Fruit fly (Drosophila melanogaster) whole organism, prepupa: Measurements from ENCODE around the gene CG5079.

Experiments used
- Blimp-1 ChIP-seq: fragments of 200-800 bp; sonication (Bioruptor generic); optimal IDR thresholded peaks from 3 replicates; lab custom pipeline; 2017; ENCODE audit warnings: missing biosample characterization, missing genetic modification characterization, mild to moderate bottlenecking, moderate library complexity, missing genetic modification reagents
- CG11294 ChIP-seq: fragments of 200-800 bp; sonication (Bioruptor generic); IDR thresholded peaks from 2 replicates; pipeline ENCODE4 v1.3.6; 2022; ENCODE audit warnings: missing biosample characterization, missing genetic modification characterization
- CG11762 ChIP-seq: fragments of 200-800 bp; sonication (Bioruptor generic); optimal IDR thresholded peaks from 3 replicates; lab custom pipeline; 2016; ENCODE audit warnings: missing biosample characterization, missing genetic modification characterization; ENCODE audit not compliant: insufficient read depth
- CG15336 ChIP-seq: fragments of 200-800 bp; sonication (Bioruptor generic); IDR thresholded peaks from 2 replicates; pipeline ENCODE4 v1.3.6; 2022; ENCODE audit warnings: missing biosample characterization, missing genetic modification characterization
- CG16779 ChIP-seq: fragments of 200-800 bp; sonication (Bioruptor generic); optimal IDR thresholded peaks from 3 replicates; lab custom pipeline; 2017; ENCODE audit warnings: missing biosample characterization, mild to moderate bottlenecking, missing genetic modification characterization
- CG31627 ChIP-seq: fragments of 200-800 bp; sonication (Bioruptor generic); optimal IDR thresholded peaks from 3 replicates; lab custom pipeline; 2016; ENCODE audit warnings: missing biosample characterization, missing genetic modification characterization
- CG32006 ChIP-seq: fragments of 200-800 bp; sonication (Bioruptor generic); optimal IDR thresholded peaks from 3 replicates; lab custom pipeline; 2017; ENCODE audit warnings: missing biosample characterization, mild to moderate bottlenecking, missing genetic modification characterization
- CG34406 ChIP-seq: fragments of 200-800 bp; sonication (Bioruptor generic); optimal IDR thresholded peaks from 3 replicates; lab custom pipeline; 2016; ENCODE audit warnings: missing biosample characterization, missing genetic modification characterization
- CG6792 ChIP-seq: fragments of 200-800 bp; sonication (Bioruptor generic); optimal IDR thresholded peaks from 3 replicates; lab custom pipeline; 2016; ENCODE audit warnings: missing biosample characterization, missing genetic modification characterization
- CG6854 ChIP-seq: fragments of 200-800 bp; sonication (Bioruptor generic); optimal IDR thresholded peaks from 2 replicates; lab custom pipeline; 2017; ENCODE audit warnings: missing biosample characterization, mild to moderate bottlenecking, missing genetic modification characterization
- CG8119 ChIP-seq: fragments of 200-800 bp; sonication (Bioruptor generic); IDR thresholded peaks from 3 replicates; pipeline ENCODE4 v1.3.6; 2022; ENCODE audit warnings: missing biosample characterization, missing genetic modification characterization
- CG8319 ChIP-seq: fragments of 200-800 bp; sonication (Bioruptor generic); optimal IDR thresholded peaks from 3 replicates; lab custom pipeline; 2016; ENCODE audit warnings: missing biosample characterization, missing genetic modification characterization
- CG9139 ChIP-seq: fragments of 200-800 bp; sonication (Bioruptor generic); optimal IDR thresholded peaks from 3 replicates; lab custom pipeline; 2017; ENCODE audit warnings: missing biosample characterization, mild to moderate bottlenecking, missing genetic modification characterization
- Eip78C ChIP-seq: fragments of 200-800 bp; sonication (Bioruptor generic); peaks from one replicate; lab custom pipeline; 2016; ENCODE audit warnings: missing biosample characterization, missing genetic modification characterization
- Eip93F ChIP-seq: fragments of 200-800 bp; sonication (Bioruptor generic); optimal IDR thresholded peaks from 2 replicates; lab custom pipeline; 2016; ENCODE audit warnings: missing biosample characterization, mild to moderate bottlenecking, missing genetic modification characterization
- Ets21C ChIP-seq: fragments of 200-800 bp; sonication (Bioruptor generic); optimal IDR thresholded peaks from 3 replicates; lab custom pipeline; 2016; ENCODE audit warnings: missing biosample characterization, missing genetic modification characterization
- Hr38 ChIP-seq: sonication (Bioruptor generic); optimal IDR thresholded peaks from 2 replicates; lab custom pipeline; 2016; ENCODE audit warnings: missing biosample characterization, missing genetic modification characterization
- Hr4 ChIP-seq: fragments of 200-800 bp; sonication (Bioruptor generic); optimal IDR thresholded peaks from 3 replicates; lab custom pipeline; 2016; ENCODE audit warnings: missing biosample characterization, missing genetic modification characterization
- Met ChIP-seq: fragments of 200-800 bp; sonication (Bioruptor generic); optimal IDR thresholded peaks from 3 replicates; lab custom pipeline; 2016; ENCODE audit warnings: missing biosample characterization, missing genetic modification characterization
- OdsH ChIP-seq: fragments of 200-800 bp; sonication (Bioruptor generic); optimal IDR thresholded peaks from 3 replicates; lab custom pipeline; 2016; ENCODE audit warnings: missing biosample characterization, missing genetic modification characterization
- Sox102F ChIP-seq: fragments of 200-800 bp; sonication (Bioruptor generic); optimal IDR thresholded peaks from 2 replicates; lab custom pipeline; 2016; ENCODE audit warnings: missing biosample characterization, mild to moderate bottlenecking, missing genetic modification characterization
- achi ChIP-seq: fragments of 200-800 bp; sonication (Bioruptor generic); optimal IDR thresholded peaks from 3 replicates; lab custom pipeline; 2016; ENCODE audit warnings: missing biosample characterization, missing genetic modification characterization
- fd59A ChIP-seq: fragments of 200-800 bp; sonication (Bioruptor generic); optimal IDR thresholded peaks from 2 replicates; lab custom pipeline; 2017; ENCODE audit warnings: missing biosample characterization, mild to moderate bottlenecking, missing genetic modification characterization, missing genetic modification reagents
- fd85E ChIP-seq: fragments of 200-800 bp; sonication (Bioruptor generic); optimal IDR thresholded peaks from 3 replicates; lab custom pipeline; 2016; ENCODE audit warnings: missing biosample characterization, missing genetic modification characterization
- fkh ChIP-seq: fragments of 200-800 bp; sonication (Bioruptor generic); optimal IDR thresholded peaks from 3 replicates; lab custom pipeline; 2017; ENCODE audit warnings: missing biosample characterization, mild to moderate bottlenecking, missing genetic modification characterization, moderate library complexity
- salr ChIP-seq, 2 experiments: fragments of 200-800 bp; sonication (Bioruptor generic); optimal IDR thresholded peaks; 3 replicates each; lab custom pipeline; 2016 to 2018; ENCODE audit warnings: missing biosample characterization in 2 of 2, missing genetic modification characterization in 2 of 2, mild to moderate bottlenecking in 1 of 2
- spab ChIP-seq: fragments of 200-800 bp; sonication (Bioruptor generic); optimal IDR thresholded peaks from 2 replicates; lab custom pipeline; 2017; ENCODE audit warnings: missing biosample characterization, mild to moderate bottlenecking, missing genetic modification characterization, missing genetic modification reagents
- ss ChIP-seq, 2 experiments: fragments of 200-800 bp; sonication (Bioruptor generic); optimal IDR thresholded peaks; 2 replicates in 1 of 2; 3 replicates in 1 of 2; lab custom pipeline; 2017 to 2018; ENCODE audit warnings: mild to moderate bottlenecking in 2 of 2, missing biosample characterization in 2 of 2, missing genetic modification characterization in 2 of 2, moderate library complexity in 1 of 2
- svp ChIP-seq: fragments of 200-800 bp; sonication (Bioruptor generic); peaks from one replicate; lab custom pipeline; 2016; ENCODE audit warnings: missing biosample characterization, missing genetic modification characterization

CG5079 gene

DNA sequence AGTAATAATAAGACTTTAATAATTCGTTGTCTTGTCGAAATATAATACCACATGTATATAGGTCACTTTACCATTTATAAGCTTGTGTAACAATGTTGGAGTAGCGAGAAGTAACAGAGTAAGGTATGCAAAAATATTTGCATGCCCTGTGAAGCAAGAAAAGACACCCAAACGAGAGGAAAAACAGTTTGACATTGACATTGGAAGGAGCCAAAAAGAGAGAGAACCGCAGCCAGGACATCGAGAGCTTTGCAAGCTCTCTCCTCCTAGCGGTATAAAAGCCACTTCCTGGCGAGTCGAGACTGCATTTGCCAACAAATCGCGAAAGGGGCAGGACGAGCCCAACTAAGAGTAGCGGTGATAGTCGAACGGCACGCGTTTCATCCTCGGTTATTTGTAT is at the start of gene CG5079:
TSS of gene CG5079 (plus strand) at position 301 of the 400 bp plus-strand sequence.
- no peak for TF ChIP-seq Met (GFP tag; lab: Kevin White, UChicago)
- TF ChIP-seq svp: no peak
- no peak for TF ChIP-seq CG11294 (GFP tag; lab: Robert Waterston, UW)
- TF ChIP-seq CG31627: no peak
- no peak for TF ChIP-seq OdsH
- TF ChIP-seq CG16779 (tag; lab: Kevin White, UChicago): no peak
- TF ChIP-seq CG32006 (GFP tag; lab: Kevin White, UChicago): no peak
- TF ChIP-seq CG8319: no peak
- no peak for TF ChIP-seq CG34406 (GFP tag; lab: Kevin White, UChicago)
- no peak for TF ChIP-seq CG6854
- TF ChIP-seq CG11762 (GFP tag; lab: Kevin White, UChicago): no peak
- TF ChIP-seq ss (GFP tag; optimal IDR thresholded peaks at IDR 0.05; lab: Kevin White, UChicago): no peak
- TF ChIP-seq, all 60 proteins: peak for 0

DNA sequence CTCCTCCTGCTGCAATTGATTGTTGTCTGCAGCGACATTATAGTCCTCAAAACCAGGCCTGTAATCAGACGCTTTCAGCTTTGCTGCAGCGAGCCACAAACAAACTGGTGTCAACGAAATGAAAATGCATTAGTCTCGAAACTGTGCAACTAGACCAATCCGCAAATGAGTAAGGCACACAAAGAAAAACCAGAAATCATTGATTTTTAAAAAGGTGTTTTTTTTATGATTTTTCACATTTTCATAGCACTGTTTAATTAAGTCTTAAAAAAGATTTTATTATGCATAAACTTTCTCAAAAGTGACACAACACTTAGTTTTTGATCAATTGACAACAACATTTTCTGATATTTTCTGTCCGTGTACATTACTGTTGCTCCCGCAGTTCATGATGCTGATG is 30.4 kb upstream of the CG5079 start, which contains the start of gene CG4582:
TSS of gene CG4582 (minus strand) at position 101 of the 400 bp plus-strand sequence.
- no peak for TF ChIP-seq Hr38 (GFP tag; lab: Kevin White, UChicago)
- no peak for TF ChIP-seq spab (GFP tag; lab: Kevin White, UChicago)

DNA sequence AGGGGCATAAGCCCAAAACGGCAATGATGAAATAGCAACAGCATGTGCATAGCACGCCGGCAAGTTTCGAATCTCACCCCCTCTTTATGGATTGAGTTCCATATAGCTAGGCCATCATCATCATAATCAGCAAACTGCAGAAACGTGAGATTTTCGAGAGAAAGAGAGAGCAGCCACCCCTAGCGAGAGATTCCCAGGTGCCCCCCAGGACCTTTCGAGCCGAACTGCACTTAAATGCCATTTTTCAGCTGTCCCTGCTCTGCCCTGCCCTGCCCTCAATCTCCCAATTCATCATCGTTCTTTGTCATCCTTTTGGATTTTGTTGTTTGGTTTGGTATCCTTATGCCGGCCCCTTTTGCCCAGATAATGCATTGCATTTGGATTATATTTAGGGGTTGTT is 25.8 kb upstream of the CG5079 start:
- TF ChIP-seq fd59A (GFP tag; lab: Kevin White, UChicago): no peak
- no peak for TF ChIP-seq Blimp-1 (GFP tag; lab: Kevin White, UChicago)
- TF ChIP-seq CG8119: no peak
- TF ChIP-seq CG15336 (GFP tag; lab: Robert Waterston, UW): no peak
- TF ChIP-seq svp: no peak
- no peak for TF ChIP-seq fd85E (GFP tag; lab: Kevin White, UChicago)
- no peak for TF ChIP-seq Hr4 (GFP tag; lab: Kevin White, UChicago)
- TF ChIP-seq Eip93F (GFP tag; lab: Kevin White, UChicago): no peak

DNA sequence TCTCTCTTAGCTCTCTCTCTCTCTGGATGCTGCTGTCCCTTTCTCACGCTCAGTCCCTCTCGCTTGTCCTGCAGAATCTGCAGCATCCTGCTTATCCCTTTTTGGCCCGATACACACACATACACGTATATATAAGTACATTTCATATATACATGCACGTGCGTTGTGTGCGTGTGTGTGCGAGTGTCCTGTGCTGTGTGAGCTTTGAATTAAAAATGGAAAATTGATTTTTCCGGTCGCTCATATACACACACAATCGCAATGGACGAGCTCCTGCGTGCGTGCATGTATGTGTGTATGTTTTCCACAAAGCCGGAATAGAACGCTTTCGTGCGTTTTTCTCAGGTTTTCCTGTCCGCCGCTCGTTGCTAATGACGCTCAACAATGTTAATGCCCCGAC is 25.0 kb upstream of the CG5079 start:
- TF ChIP-seq salr (GFP tag; optimal IDR thresholded peaks at IDR 0.05; lab: Kevin White, UChicago) (no peak), Sox102F (GFP tag; lab: Kevin White, UChicago) (no peak), CG9139 (GFP tag; lab: Kevin White, UChicago) (no peak), CG32006 (GFP tag; lab: Kevin White, UChicago) (no peak), Eip93F (GFP tag; lab: Kevin White, UChicago) (no peak), Ets21C (GFP tag; lab: Kevin White, UChicago) (no peak), CG6792 (no peak), CG11294 (GFP tag; lab: Robert Waterston, UW) (no peak), CG31627 (no peak)

DNA sequence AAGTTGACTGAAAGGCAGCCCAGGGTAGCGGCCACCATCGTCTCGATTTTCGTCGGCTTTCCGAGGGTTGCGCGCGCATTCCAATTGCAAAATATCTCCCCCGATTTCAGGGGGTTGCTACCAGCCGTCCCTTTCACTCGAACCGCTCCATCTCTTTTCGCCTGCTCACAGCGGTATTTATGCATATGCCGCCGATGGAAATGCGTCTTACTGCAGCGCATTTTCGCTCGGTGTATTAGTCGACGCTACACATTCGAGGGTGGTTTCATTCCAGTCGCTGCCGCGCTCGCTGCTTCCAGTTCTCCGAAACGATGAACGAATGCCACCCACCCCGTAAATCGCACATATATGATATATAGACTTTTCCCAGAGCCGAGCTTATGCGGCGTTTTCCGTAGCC is 24.3 kb upstream of the CG5079 start:
- TF ChIP-seq CG6792 (no peak), svp (peak; percentile 60)

DNA sequence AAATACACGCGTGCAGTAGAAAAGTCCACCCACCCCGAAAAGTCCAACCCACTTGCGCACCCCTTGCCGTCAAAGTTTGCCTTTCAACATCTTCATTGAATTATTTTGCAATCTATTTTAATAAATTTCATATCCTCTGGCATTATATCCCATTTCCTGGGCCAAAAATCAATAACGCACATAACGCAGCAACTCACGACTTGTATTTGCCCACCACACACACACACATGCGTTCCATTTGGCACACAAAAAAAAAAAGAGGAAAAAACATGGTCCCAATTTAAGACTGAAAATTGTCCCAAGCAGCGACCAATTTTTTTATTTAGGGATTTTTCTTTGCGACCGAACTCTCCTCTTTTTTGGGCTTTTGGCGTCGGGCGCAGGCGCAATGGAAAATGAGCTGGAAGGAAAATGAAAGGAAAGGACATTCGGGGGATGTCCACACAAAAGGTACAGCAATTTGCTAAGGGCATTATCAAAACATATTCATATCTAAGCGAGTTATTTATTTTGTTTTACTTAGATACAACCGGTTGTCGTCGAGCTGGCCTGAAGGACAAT is 22.5 kb upstream of the CG5079 start:
- TF ChIP-seq fkh (no peak), achi (no peak), Eip78C (GFP tag; lab: Kevin White, UChicago) (peak; percentile 20)

DNA sequence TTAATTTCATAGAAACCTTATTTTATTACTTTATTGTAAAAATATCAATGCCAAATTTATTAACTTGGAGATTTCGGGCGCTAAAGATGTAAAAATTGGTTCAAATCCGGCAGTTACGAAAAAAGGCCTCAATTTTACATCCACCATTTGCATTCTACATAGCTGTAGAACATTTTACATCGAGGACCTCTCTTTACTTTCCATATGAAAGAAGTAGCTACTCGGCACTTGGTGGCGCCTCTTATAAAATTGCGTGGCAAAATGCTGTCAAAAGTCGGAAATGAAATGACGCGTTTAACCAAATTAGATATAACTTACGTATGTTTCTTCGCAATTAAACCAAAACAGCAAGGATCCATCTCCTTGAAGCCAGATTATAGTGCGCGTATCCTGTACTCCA is 22.0 kb upstream of the CG5079 start:
- peak; percentile 31 for TF ChIP-seq svp
- TF ChIP-seq CG6854: no peak
